Worm (Caenorhabditis elegans) whole organism, young adult: Measurements from ENCODE around the gene T09F5.1.

Experiments
- B0035.1 ChIP-seq: sonication (generic microtip); optimal IDR thresholded peaks from 2 replicates; lab custom pipeline; 2016; ENCODE audit warnings: missing genetic modification characterization, mild to moderate bottlenecking, missing compliant biosample characterization, missing genotype, missing genetic modification reagents
- F10E7.11 ChIP-seq: sonication (generic microtip); optimal IDR thresholded peaks from 2 replicates; lab custom pipeline; 2017; ENCODE audit warnings: mild to moderate bottlenecking, missing genetic modification characterization, moderate library complexity, missing compliant biosample characterization
- F23B12.7 ChIP-seq: sonication (generic microtip); optimal IDR thresholded peaks from 2 replicates; lab custom pipeline; 2017; ENCODE audit warnings: missing genetic modification characterization, mild to moderate bottlenecking, missing compliant biosample characterization, antibody characterized with exemption, moderate library complexity; ENCODE audit not compliant: insufficient read depth
- F37B4.10 ChIP-seq: fragments of 200-800 bp; sonication (Bioruptor generic); IDR thresholded peaks from 2 replicates; pipeline ENCODE4 v1.3.6; 2022; ENCODE audit warnings: missing genetic modification characterization, missing compliant biosample characterization
- F39B2.1 ChIP-seq: fragments of 200-800 bp; sonication (Bioruptor generic); IDR thresholded peaks from 2 replicates; pipeline ENCODE4 v1.3.6; 2022; ENCODE audit warnings: missing genetic modification reagents, missing genetic modification characterization, missing compliant biosample characterization
- F55B11.4 ChIP-seq: sonication (generic microtip); optimal IDR thresholded peaks from 2 replicates; lab custom pipeline; 2016; ENCODE audit warnings: missing compliant biosample characterization, missing genetic modification characterization, borderline replicate concordance; ENCODE audit not compliant: insufficient read depth
- F57A8.1 ChIP-seq: fragments of 200-800 bp; sonication (Bioruptor generic); optimal IDR thresholded peaks from 2 replicates; lab custom pipeline; 2018; ENCODE audit warnings: mild to moderate bottlenecking, missing genetic modification characterization, moderate library complexity, missing compliant biosample characterization
- F57C9.4 ChIP-seq: sonication (generic microtip); optimal IDR thresholded peaks from 2 replicates; lab custom pipeline; 2017; ENCODE audit warnings: mild to moderate bottlenecking, missing genetic modification characterization, missing compliant biosample characterization
- K11D2.4 ChIP-seq: fragments of 200-800 bp; sonication (Bioruptor generic); IDR thresholded peaks from 2 replicates; pipeline ENCODE4 v1.3.6; 2022; ENCODE audit warnings: missing genetic modification reagents, missing genetic modification characterization, missing compliant biosample characterization
- Y53F4B.3 ChIP-seq: fragments of 200-800 bp; sonication (Bioruptor generic); IDR thresholded peaks from 2 replicates; pipeline ENCODE4 v1.3.6; 2022; ENCODE audit warnings: missing genetic modification reagents, missing genetic modification characterization, missing compliant biosample characterization
- Y53G8AR.9 ChIP-seq: fragments of 200-800 bp; sonication (Bioruptor generic); conservative IDR thresholded peaks from 2 replicates; pipeline ENCODE4 v1.3.6; 2022; ENCODE audit warnings: missing genetic modification reagents, missing genetic modification characterization, missing compliant biosample characterization
- Y95B8A.8 ChIP-seq: fragments of 200-800 bp; sonication (Bioruptor generic); IDR thresholded peaks from 2 replicates; pipeline ENCODE4 v1.3.6; 2022; ENCODE audit warnings: missing genetic modification reagents, missing genetic modification characterization, missing compliant biosample characterization
- ZK185.1 ChIP-seq: sonication (generic microtip); optimal IDR thresholded peaks from 2 replicates; lab custom pipeline; 2016; ENCODE audit warnings: mild to moderate bottlenecking, missing genetic modification characterization, missing compliant biosample characterization; ENCODE audit not compliant: poor library complexity, severe bottlenecking
- akir-1 ChIP-seq: fragments of 200-800 bp; sonication (Bioruptor generic); optimal IDR thresholded peaks from 2 replicates; lab custom pipeline; 2018; ENCODE audit warnings: mild to moderate bottlenecking, missing genetic modification characterization, moderate library complexity, missing compliant biosample characterization
- aptf-2 ChIP-seq: fragments of 200-800 bp; sonication (Bioruptor generic); conservative IDR thresholded peaks from 2 replicates; pipeline ENCODE4 v1.3.6; 2022; ENCODE audit warnings: missing genetic modification reagents, missing genetic modification characterization, missing compliant biosample characterization
- atf-7 ChIP-seq: sonication (generic microtip); optimal IDR thresholded peaks from 2 replicates; lab custom pipeline; 2017; ENCODE audit warnings: mild to moderate bottlenecking, missing genetic modification characterization, missing compliant biosample characterization
- athp-1 ChIP-seq: sonication (generic microtip); optimal IDR thresholded peaks from 2 replicates; lab custom pipeline; 2017; ENCODE audit warnings: mild to moderate bottlenecking, missing genetic modification characterization, missing compliant biosample characterization
- attf-3 ChIP-seq: fragments of 200-800 bp; sonication (Bioruptor generic); conservative IDR thresholded peaks from 2 replicates; pipeline ENCODE4 v1.3.6; 2022; ENCODE audit warnings: missing genetic modification reagents, missing genetic modification characterization, missing compliant biosample characterization
- attf-6 ChIP-seq: fragments of 200-800 bp; sonication (Bioruptor generic); IDR thresholded peaks from 2 replicates; pipeline ENCODE4 v1.3.6; 2022; ENCODE audit warnings: missing genetic modification reagents, missing genetic modification characterization, missing compliant biosample characterization
- bed-1 ChIP-seq: fragments of 200-800 bp; sonication (Bioruptor generic); IDR thresholded peaks from 2 replicates; pipeline ENCODE4 v1.3.6; 2022; ENCODE audit warnings: missing genetic modification reagents, missing genetic modification characterization, missing compliant biosample characterization
- cebp-2 ChIP-seq: fragments of 200-800 bp; sonication (Bioruptor generic); IDR thresholded peaks from 2 replicates; pipeline ENCODE4 v1.3.6; 2022; ENCODE audit warnings: missing genetic modification characterization, missing compliant biosample characterization
- ceh-100 ChIP-seq: fragments of 200-800 bp; sonication (Bioruptor generic); IDR thresholded peaks from 2 replicates; pipeline ENCODE4 v1.3.6; 2022; ENCODE audit warnings: missing genetic modification reagents, missing genetic modification characterization, missing compliant biosample characterization
- ceh-27 ChIP-seq: fragments of 200-800 bp; sonication (Bioruptor generic); optimal IDR thresholded peaks from 2 replicates; lab custom pipeline; 2018; ENCODE audit warnings: mild to moderate bottlenecking, missing genetic modification characterization, moderate library complexity, missing compliant biosample characterization
- ceh-91 ChIP-seq: fragments of 200-800 bp; sonication (Bioruptor generic); IDR thresholded peaks from 2 replicates; pipeline ENCODE4 v1.3.6; 2022; ENCODE audit warnings: missing genetic modification reagents, missing genetic modification characterization, missing compliant biosample characterization
- dox-1 ChIP-seq: fragments of 200-800 bp; sonication (Bioruptor generic); IDR thresholded peaks from 2 replicates; pipeline ENCODE4 v1.3.6; 2022; ENCODE audit warnings: missing genetic modification reagents, missing genetic modification characterization, missing compliant biosample characterization
- efl-1 ChIP-seq: fragments of 150-350 bp; optimal IDR thresholded peaks from 2 replicates; lab custom pipeline; 2014; ENCODE audit warnings: missing biosample characterization, missing genetic modification reagents, missing genetic modification characterization
- egl-44 ChIP-seq: fragments of 200-800 bp; sonication (Bioruptor generic); IDR thresholded peaks from 2 replicates; pipeline ENCODE4 v1.3.6; 2022; ENCODE audit warnings: missing genetic modification reagents, missing genetic modification characterization, missing compliant biosample characterization
- ekl-4 ChIP-seq: fragments of 200-800 bp; sonication (Bioruptor generic); IDR thresholded peaks from 2 replicates; pipeline ENCODE4 v1.3.6; 2022; ENCODE audit warnings: missing genetic modification reagents, missing genetic modification characterization, missing compliant biosample characterization
- ets-4 ChIP-seq: fragments of 200-800 bp; sonication (Bioruptor generic); optimal IDR thresholded peaks from 2 replicates; lab custom pipeline; 2018; ENCODE audit warnings: mild to moderate bottlenecking, missing genetic modification characterization, missing compliant biosample characterization
- gei-17 ChIP-seq: fragments of 200-800 bp; sonication (Bioruptor generic); optimal IDR thresholded peaks from 2 replicates; lab custom pipeline; 2018; ENCODE audit warnings: mild to moderate bottlenecking, missing genetic modification characterization, missing compliant biosample characterization
- him-1 ChIP-seq: sonication (generic microtip); optimal IDR thresholded peaks from 2 replicates; lab custom pipeline; 2016; ENCODE audit warnings: missing genotype, missing genetic modification reagents, missing genetic modification characterization, missing compliant biosample characterization
- hsf-1 ChIP-seq: fragments of 200-800 bp; sonication (Bioruptor generic); IDR thresholded peaks from 2 replicates; pipeline ENCODE4 v1.3.6; 2022; ENCODE audit warnings: missing genetic modification reagents, missing genetic modification characterization, missing compliant biosample characterization
- lin-26 ChIP-seq: fragments of 200-800 bp; sonication (Bioruptor generic); IDR thresholded peaks from 2 replicates; pipeline ENCODE4 v1.3.6; 2022; ENCODE audit warnings: missing genetic modification reagents, missing genetic modification characterization, missing compliant biosample characterization
- lin-54 ChIP-seq: fragments of 200-800 bp; sonication (Bioruptor generic); optimal IDR thresholded peaks from 2 replicates; lab custom pipeline; 2018; ENCODE audit warnings: mild to moderate bottlenecking, missing genetic modification characterization, missing compliant biosample characterization
- lir-1 ChIP-seq: fragments of 200-800 bp; sonication (Bioruptor generic); conservative IDR thresholded peaks from 2 replicates; pipeline ENCODE4 v1.3.6; 2022; ENCODE audit warnings: missing genetic modification reagents, missing genetic modification characterization, missing compliant biosample characterization
- lsl-1 ChIP-seq: fragments of 200-800 bp; sonication (Bioruptor generic); optimal IDR thresholded peaks from 2 replicates; lab custom pipeline; 2018; ENCODE audit warnings: mild to moderate bottlenecking, missing genetic modification characterization, moderate library complexity, missing compliant biosample characterization
- lsy-27 ChIP-seq: sonication (generic microtip); optimal IDR thresholded peaks from 2 replicates; lab custom pipeline; 2017; ENCODE audit warnings: missing genetic modification characterization, mild to moderate bottlenecking, missing compliant biosample characterization, antibody characterized with exemption, missing genotype, borderline replicate concordance; ENCODE audit not compliant: insufficient read depth
- madf-6 ChIP-seq: fragments of 200-800 bp; sonication (Bioruptor generic); IDR thresholded peaks from 2 replicates; pipeline ENCODE4 v1.3.6; 2022; ENCODE audit warnings: missing genetic modification reagents, missing genetic modification characterization, missing compliant biosample characterization
- mcd-1 ChIP-seq: fragments of 200-800 bp; sonication (Bioruptor generic); IDR thresholded peaks from 2 replicates; pipeline ENCODE4 v1.3.6; 2022; ENCODE audit warnings: missing genetic modification reagents, missing genetic modification characterization, missing compliant biosample characterization
- nhr-27 ChIP-seq: fragments of 200-800 bp; sonication (Bioruptor generic); optimal IDR thresholded peaks from 2 replicates; lab custom pipeline; 2018; ENCODE audit warnings: mild to moderate bottlenecking, missing genetic modification characterization, moderate library complexity, missing compliant biosample characterization
- rcor-1 ChIP-seq: fragments of 200-800 bp; sonication (Bioruptor generic); IDR thresholded peaks from 2 replicates; pipeline ENCODE4 v1.3.6; 2022; ENCODE audit warnings: missing genetic modification reagents, missing genetic modification characterization, missing compliant biosample characterization
- repo-1 ChIP-seq: sonication (generic microtip); optimal IDR thresholded peaks from 2 replicates; lab custom pipeline; 2017; ENCODE audit warnings: mild to moderate bottlenecking, missing genetic modification characterization, missing compliant biosample characterization
- sea-2 ChIP-seq: fragments of 200-800 bp; sonication (Bioruptor generic); IDR thresholded peaks from 2 replicates; pipeline ENCODE4 v1.3.6; 2022; ENCODE audit warnings: missing genetic modification characterization, missing compliant biosample characterization
- snpc-1.3 ChIP-seq: sonication (generic microtip); optimal IDR thresholded peaks from 2 replicates; lab custom pipeline; 2017; ENCODE audit warnings: missing genetic modification characterization, mild to moderate bottlenecking, missing compliant biosample characterization, antibody characterized with exemption, moderate library complexity, missing genotype, missing genetic modification reagents; ENCODE audit not compliant: insufficient read depth
- sptf-2 ChIP-seq: fragments of 200-800 bp; sonication (Bioruptor generic); optimal IDR thresholded peaks from 2 replicates; lab custom pipeline; 2018; ENCODE audit warnings: mild to moderate bottlenecking, missing genetic modification characterization, missing compliant biosample characterization
- unc-130 ChIP-seq: sonication (generic microtip); optimal IDR thresholded peaks from 2 replicates; lab custom pipeline; 2016; ENCODE audit warnings: missing genetic modification reagents, missing genetic modification characterization, missing compliant biosample characterization
- xnd-1 ChIP-seq: sonication (generic microtip); optimal IDR thresholded peaks from 2 replicates; lab custom pipeline; 2016; ENCODE audit warnings: missing genotype, missing genetic modification reagents, missing genetic modification characterization, missing compliant biosample characterization
- ztf-3 ChIP-seq: fragments of 200-800 bp; sonication (Bioruptor generic); optimal IDR thresholded peaks from 2 replicates; lab custom pipeline; 2018; ENCODE audit warnings: mild to moderate bottlenecking, missing genetic modification characterization, missing compliant biosample characterization

The T09F5.1 gene

ce11 chrV:15190903-15191302 is 42.0 kb downstream of the T09F5.1 start, which contains the start of gene Y75B12B.11 (continued):
- TF ChIP-seq bed-1 (GFP tag; lab: Robert Waterston, UW) (peak; percentile 94; the same call in 1 of the 2 replicates), lin-26 (GFP tag; lab: Robert Waterston, UW) (peak; percentile 99), xnd-1 (tag; lab: Kevin White, UChicago) (peak; percentile 61), snpc-1.3 (tag; lab: Kevin White, UChicago) (peak; percentile 90), F37B4.10 (GFP tag; lab: Robert Waterston, UW) (peak; percentile 96), lsl-1 (peak; percentile 83), F57C9.4 (peak; percentile 91), hsf-1 (GFP tag; lab: Robert Waterston, UW) (peak; percentile 95), aptf-2 (GFP tag; lab: Robert Waterston, UW) (peak; percentile 73; the same call in 1 of the 2 replicates), ZK185.1 (tag; lab: Kevin White, UChicago) (peak; percentile 90), attf-3 (GFP tag; lab: Robert Waterston, UW) (peak; percentile 77), egl-44 (GFP tag; lab: Robert Waterston, UW) (peak; percentile 96), F23B12.7 (tag; lab: Kevin White, UChicago) (peak; percentile 89), madf-6 (GFP tag; lab: Robert Waterston, UW) (peak; percentile 92), dox-1 (peak; percentile 95), F55B11.4 (tag; lab: Kevin White, UChicago) (no peak), Y95B8A.8 (GFP tag; lab: Robert Waterston, UW) (peak; percentile 87; the same call in 1 of the 2 replicates), F57A8.1 (GFP tag; lab: Kevin White, UChicago) (peak; percentile 86), ztf-3 (GFP tag; lab: Kevin White, UChicago) (peak; percentile 46), lsy-27 (tag; lab: Kevin White, UChicago) (peak; percentile 83), efl-1 (GFP tag; lab: Kevin White, UChicago) (peak; percentile 62), unc-130 (GFP tag; lab: Kevin White, UChicago) (peak; percentile 92), attf-6 (GFP tag; lab: Robert Waterston, UW) (peak; percentile 93), mcd-1 (peak; percentile 93), ets-4 (GFP tag; lab: Kevin White, UChicago) (peak; percentile 87), sptf-2 (peak; percentile 86), ceh-91 (GFP tag; lab: Robert Waterston, UW) (peak; percentile 70), cebp-2 (GFP tag; lab: Robert Waterston, UW) (peak; percentile 97), ceh-27 (GFP tag; lab: Kevin White, UChicago) (peak; percentile 85), K11D2.4 (GFP tag; lab: Robert Waterston, UW) (peak; percentile 60; the same call in 1 of the 2 replicates), repo-1 (tag; lab: Kevin White, UChicago) (peak; percentile 96), lir-1 (GFP tag; lab: Robert Waterston, UW) (peak; percentile 75), atf-7 (peak; percentile 95), him-1 (peak; percentile 87), nhr-27 (tag; lab: Kevin White, UChicago) (peak; percentile 97), akir-1 (GFP tag; lab: Kevin White, UChicago) (peak; percentile 40), lin-54 (GFP tag; lab: Kevin White, UChicago) (peak; percentile 93), F10E7.11 (peak; percentile 76), Y53G8AR.9 (GFP tag; lab: Robert Waterston, UW) (peak; percentile 95), athp-1 (tag; lab: Kevin White, UChicago) (peak; percentile 98), rcor-1 (peak; percentile 95), sea-2 (GFP tag; lab: Robert Waterston, UW) (0 out of 2 replicates have a peak, but pooled peaks have one; percentile 60), F39B2.1 (GFP tag; lab: Robert Waterston, UW) (peak; percentile 92), ceh-100 (GFP tag; lab: Robert Waterston, UW) (peak; percentile 85), gei-17 (GFP tag; lab: Kevin White, UChicago) (peak; percentile 68), Y53F4B.3 (GFP tag; lab: Robert Waterston, UW) (peak; percentile 87), B0035.1 (tag; lab: Kevin White, UChicago) (peak; percentile 88), ekl-4 (GFP tag; lab: Robert Waterston, UW) (peak; percentile 96)
